Fruit fly (Drosophila melanogaster) whole organism, wandering third instar larva: ENCODE measurements around the gene Ppat-Dpck.

Source experiments
- Abd-B ChIP-seq: fragments of >200 bp; optimal IDR thresholded peaks from 2 replicates; lab custom pipeline; 2017; ENCODE audit warnings: missing biosample characterization, missing genetic modification characterization
- CrebA ChIP-seq: fragments of 200-800 bp; sonication (Bioruptor generic); optimal IDR thresholded peaks from 2 replicates; lab custom pipeline; 2016; ENCODE audit warnings: missing biosample characterization, mild to moderate bottlenecking, missing genetic modification characterization, borderline replicate concordance
- Dif ChIP-seq: fragments of 200-275, 200-300 bp; sonication (Bioruptor generic); optimal IDR thresholded peaks from 2 replicates; lab custom pipeline; 2018; ENCODE audit warnings: missing biosample characterization, missing genetic modification characterization; ENCODE audit not compliant: partially characterized antibody
- Hr78 ChIP-seq: fragments of >200 bp; optimal IDR thresholded peaks from 2 replicates; lab custom pipeline; 2017; ENCODE audit warnings: missing biosample characterization, missing genetic modification characterization
- N ChIP-seq: fragments of >200 bp; optimal IDR thresholded peaks from 2 replicates; lab custom pipeline; 2018; ENCODE audit warnings: missing biosample characterization, missing external identifiers, missing genetic modification characterization
- OdsH ChIP-seq: fragments of 200-800 bp; sonication (Bioruptor generic); optimal IDR thresholded peaks from 2 replicates; lab custom pipeline; 2016; ENCODE audit warnings: missing biosample characterization, mild to moderate bottlenecking, missing genetic modification characterization
- br ChIP-seq: fragments of 200-800 bp; sonication (Bioruptor generic); optimal IDR thresholded peaks from 2 replicates; lab custom pipeline; 2016; ENCODE audit warnings: missing biosample characterization, missing genetic modification characterization
- dl ChIP-seq, 2 experiments: fragments of 175-275, 200-275 bp in 1 of 2; fragments of 200-275 bp in 1 of 2; sonication (Bioruptor generic); optimal IDR thresholded peaks; lab custom pipeline; 2018; ENCODE audit warnings: mild to moderate bottlenecking in 2 of 2, missing biosample characterization in 2 of 2, missing genetic modification characterization in 2 of 2, moderate library complexity in 2 of 2; ENCODE audit not compliant: partially characterized antibody in 2 of 2, insufficient read depth in 1 of 2
- fru ChIP-seq: fragments of 200-800 bp; sonication (Bioruptor generic); optimal IDR thresholded peaks from 3 replicates; lab custom pipeline; 2016; ENCODE audit warnings: missing biosample characterization, mild to moderate bottlenecking, missing genetic modification characterization
- h ChIP-seq: fragments of 200-800 bp; sonication (Bioruptor generic); optimal IDR thresholded peaks from 3 replicates; lab custom pipeline; 2016; ENCODE audit warnings: missing biosample characterization, mild to moderate bottlenecking, missing genetic modification characterization
- pan ChIP-seq: fragments of >200 bp; optimal IDR thresholded peaks from 2 replicates; lab custom pipeline; 2017
- psq ChIP-seq: fragments of 200-800 bp; sonication (Bioruptor generic); optimal IDR thresholded peaks from 3 replicates; lab custom pipeline; 2017; ENCODE audit warnings: missing biosample characterization, mild to moderate bottlenecking, missing genetic modification characterization, moderate library complexity
- usp ChIP-seq: fragments of >200 bp; optimal IDR thresholded peaks from 2 replicates; lab custom pipeline; 2017; ENCODE audit warnings: missing biosample characterization, missing genetic modification characterization

DNA sequence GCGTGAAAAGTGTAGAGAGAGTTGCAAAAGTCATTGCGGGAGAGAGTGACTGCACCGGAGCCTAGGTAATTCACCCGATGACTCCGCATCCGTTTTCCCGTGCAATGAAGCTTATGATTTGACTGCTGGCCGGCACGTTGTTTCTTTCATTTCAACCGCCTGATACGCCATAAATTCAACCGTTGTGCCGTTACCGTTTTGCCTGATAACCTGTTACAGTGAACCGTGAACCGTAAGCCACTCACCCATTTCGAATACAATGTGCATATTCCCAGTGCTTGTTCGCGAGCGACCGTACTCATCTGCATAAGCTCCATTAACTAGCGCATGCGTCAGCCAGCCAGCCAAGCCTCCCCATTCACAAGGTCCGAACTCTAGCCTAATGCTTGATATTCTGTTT is 6.2 kb upstream of the Ppat-Dpck start:
- TF ChIP-seq psq (GFP tag; lab: Kevin White, UChicago) (no peak), pan (lab: Kevin White, UChicago) (no peak), h (GFP tag; lab: Kevin White, UChicago) (no peak), Abd-B (GFP tag; lab: Kevin White, UChicago) (no peak), br (GFP tag; lab: Kevin White, UChicago) (no peak), CrebA (GFP tag; lab: Kevin White, UChicago) (no peak), Dif (GFP tag; lab: Kevin White, UChicago) (no peak), fru (GFP tag; lab: Kevin White, UChicago) (no peak), dl (GFP tag; optimal IDR thresholded peaks at IDR 0.05; lab: Kevin White, UChicago; ENCODE audit: insufficient read depth in 1 of 2, partially characterized antibody in 2 of 2) (no peak), N (GFP tag; lab: Kevin White, UChicago) (no peak), OdsH (GFP tag; lab: Kevin White, UChicago) (no peak), Hr78 (GFP tag; lab: Kevin White, UChicago) (no peak), usp (no peak)
